Worm (Caenorhabditis elegans): ENCODE data around the gene col-154.

DNA sequence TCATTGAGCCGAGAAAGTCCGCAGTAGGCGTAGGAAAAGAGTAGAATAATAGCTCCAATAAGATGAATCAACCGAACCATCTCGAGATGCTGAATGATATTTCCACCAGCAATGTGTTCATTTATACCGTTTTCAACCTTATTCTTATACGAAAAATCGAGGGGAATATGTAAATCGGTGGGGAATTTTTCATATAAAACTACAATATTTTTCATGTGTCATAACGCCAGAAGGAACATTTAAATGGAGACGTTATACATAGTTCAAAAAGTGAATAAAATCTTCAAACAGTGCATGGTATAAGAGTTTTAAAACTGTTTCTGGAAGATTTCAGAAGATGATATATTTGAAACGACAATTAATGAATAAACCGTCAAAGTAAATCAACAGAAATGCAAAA is 17.4 kb downstream of the col-154 start, which contains the start of gene nas-19:
- TF ChIP-seq R02D3.7 (tag; optimal IDR thresholded peaks at IDR 0.05) = no peak
- TF ChIP-seq lin-39 (tag; optimal IDR thresholded peaks at IDR 0.05) = no peak
- no peak for TF ChIP-seq nhr-76 (tag; optimal IDR thresholded peaks at IDR 0.05)
- no peak for TF ChIP-seq snpc-4 (tag; optimal IDR thresholded peaks at IDR 0.05)
- no peak for TF ChIP-seq zag-1 (tag; optimal IDR thresholded peaks at IDR 0.05)
- no peak for TF ChIP-seq fkh-10 (GFP tag; optimal IDR thresholded peaks at IDR 0.05)

Data from whole organism, L3 larva.